Worm (Caenorhabditis elegans): ENCODE results near the gene Y71H2AM.1.

DNA sequence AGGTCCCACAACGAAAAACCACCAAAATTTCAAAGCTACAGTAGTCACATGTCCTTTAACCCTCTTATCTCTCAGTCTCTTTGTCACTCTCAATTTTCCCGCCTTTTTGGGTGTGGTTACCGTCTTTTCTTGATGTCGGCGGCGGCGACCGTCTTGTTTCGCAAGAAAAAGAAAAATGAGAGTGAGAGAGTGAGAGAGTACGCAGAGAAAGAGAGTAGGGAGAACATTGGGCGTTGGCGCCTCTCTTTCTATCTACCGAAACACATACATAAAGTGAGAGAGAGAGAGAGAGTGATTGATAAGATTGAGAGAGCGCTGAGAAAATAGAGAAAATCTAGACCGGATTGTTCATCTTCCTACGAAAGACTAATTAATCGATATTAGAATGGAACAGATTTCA lies 49.1 kb downstream of the Y71H2AM.1 start:
- TF ChIP-seq sea-2 (GFP tag; optimal IDR thresholded peaks at IDR 0.05), result no peak
- TF ChIP-seq egl-5 (tag; optimal IDR thresholded peaks at IDR 0.05), result no peak
- peak; percentile 84 for TF ChIP-seq ceh-28 (tag; optimal IDR thresholded peaks at IDR 0.05)
- no peak for TF ChIP-seq nhr-11 (tag; optimal IDR thresholded peaks at IDR 0.05)
- TF ChIP-seq egl-27 (tag; optimal IDR thresholded peaks at IDR 0.05), result peak; percentile 43
- no peak for TF ChIP-seq ztf-11 (tag; optimal IDR thresholded peaks at IDR 0.05)
- TF ChIP-seq pha-4 (tag; optimal IDR thresholded peaks at IDR 0.05), result peak; percentile 60
- no peak for TF ChIP-seq ceh-9 (tag; optimal IDR thresholded peaks at IDR 0.05)
- no peak for TF ChIP-seq aly-2 (tag; optimal IDR thresholded peaks at IDR 0.05)
- no peak for TF ChIP-seq nhr-28 (tag; optimal IDR thresholded peaks at IDR 0.05)
- TF ChIP-seq elt-3 (tag; optimal IDR thresholded peaks at IDR 0.05), result peak; percentile 1 to 92 (median 38)
- no peak for TF ChIP-seq ama-1 (optimal IDR thresholded peaks at IDR 0.05)
- TF ChIP-seq nhr-67 (tag; optimal IDR thresholded peaks at IDR 0.05), result no peak
- TF ChIP-seq nhr-77 (tag; optimal IDR thresholded peaks at IDR 0.05), result no peak

Data from whole organism, L3 larva.